Worm (Caenorhabditis elegans) whole organism, mixed stage, embryonic: Measurements from ENCODE around the gene B0564.2.

ENCODE experiments used
- M03D4.4 ChIP-seq: sonication (generic microtip); optimal IDR thresholded peaks from 2 replicates; lab custom pipeline; 2017; ENCODE audit warnings: mild to moderate bottlenecking, missing genetic modification characterization, missing compliant biosample characterization
- bed-3 ChIP-seq: fragments of 200-800 bp; sonication (Bioruptor generic); optimal IDR thresholded peaks from 3 replicates; lab custom pipeline; 2018; ENCODE audit warnings: mild to moderate bottlenecking, missing genetic modification characterization, moderate library complexity, missing compliant biosample characterization
- blmp-1 ChIP-seq: fragments of 150-350 bp; optimal IDR thresholded peaks from 2 replicates; lab custom pipeline; 2014; ENCODE audit warnings: missing biosample characterization, missing genetic modification characterization
- ceh-39 ChIP-seq: fragments of 150-350 bp; optimal IDR thresholded peaks from 2 replicates; lab custom pipeline; 2014; ENCODE audit warnings: missing biosample characterization, missing genetic modification characterization
- ceh-43 ChIP-seq: fragments of 200-800 bp; sonication (Bioruptor generic); optimal IDR thresholded peaks from 2 replicates; lab custom pipeline; 2018; ENCODE audit warnings: mild to moderate bottlenecking, missing genetic modification characterization, moderate library complexity, missing compliant biosample characterization
- ceh-83 ChIP-seq: fragments of 200-800 bp; sonication (Bioruptor generic); optimal IDR thresholded peaks from 2 replicates; lab custom pipeline; 2018; ENCODE audit warnings: mild to moderate bottlenecking, missing genetic modification characterization, missing compliant biosample characterization
- ces-1 ChIP-seq: fragments of 150-350 bp; optimal IDR thresholded peaks from 2 replicates; lab custom pipeline; 2014; ENCODE audit warnings: missing biosample characterization, missing genetic modification reagents, missing genetic modification characterization
- cnd-1 ChIP-seq: fragments of 200-800 bp; sonication (Bioruptor generic); optimal IDR thresholded peaks from 2 replicates; lab custom pipeline; 2018; ENCODE audit warnings: mild to moderate bottlenecking, missing genetic modification characterization, missing compliant biosample characterization
- drap-1 ChIP-seq: fragments of 200-800 bp; sonication (Bioruptor generic); optimal IDR thresholded peaks from 3 replicates; lab custom pipeline; 2018; ENCODE audit warnings: mild to moderate bottlenecking, missing genetic modification characterization, missing compliant biosample characterization
- elt-1 ChIP-seq: sonication (generic microtip); optimal IDR thresholded peaks from 2 replicates; lab custom pipeline; 2017; ENCODE audit warnings: missing genetic modification characterization, mild to moderate bottlenecking, missing compliant biosample characterization, antibody characterized with exemption, moderate library complexity, borderline replicate concordance; ENCODE audit not compliant: insufficient read depth
- elt-3 ChIP-seq: fragments of 150-350 bp; optimal IDR thresholded peaks from 2 replicates; lab custom pipeline; 2014; ENCODE audit warnings: missing biosample characterization, missing genetic modification characterization
- flh-1 ChIP-seq: fragments of 200-800 bp; sonication (Bioruptor generic); optimal IDR thresholded peaks from 2 replicates; lab custom pipeline; 2018; ENCODE audit warnings: mild to moderate bottlenecking, missing genetic modification characterization, moderate library complexity, missing compliant biosample characterization
- ham-2 ChIP-seq: fragments of 200-800 bp; sonication (Bioruptor generic); optimal IDR thresholded peaks from 2 replicates; lab custom pipeline; 2018; ENCODE audit warnings: mild to moderate bottlenecking, missing genetic modification characterization, missing compliant biosample characterization
- hlh-1 ChIP-seq: fragments of 150-350 bp; optimal IDR thresholded peaks from 2 replicates; lab custom pipeline; 2014; ENCODE audit warnings: missing biosample characterization, missing genetic modification reagents, missing genetic modification characterization
- lin-13 ChIP-seq: fragments of 150-350 bp; optimal IDR thresholded peaks from 2 replicates; lab custom pipeline; 2014; ENCODE audit warnings: missing biosample characterization, missing genetic modification characterization
- lin-32 ChIP-seq: fragments of 200-800 bp; sonication (Bioruptor generic); optimal IDR thresholded peaks from 2 replicates; lab custom pipeline; 2018; ENCODE audit warnings: mild to moderate bottlenecking, missing genetic modification characterization, missing compliant biosample characterization
- lsy-2 ChIP-seq: fragments of 150-350 bp; optimal IDR thresholded peaks from 2 replicates; lab custom pipeline; 2014; ENCODE audit warnings: missing biosample characterization, missing genetic modification characterization
- mab-5 ChIP-seq: fragments of 150-350 bp; optimal IDR thresholded peaks from 2 replicates; lab custom pipeline; 2014; ENCODE audit warnings: missing biosample characterization, missing genetic modification characterization
- mep-1 ChIP-seq: fragments of 150-350 bp; optimal IDR thresholded peaks from 2 replicates; lab custom pipeline; 2017; ENCODE audit warnings: missing biosample characterization, missing genetic modification reagents, missing genetic modification characterization, inconsistent platforms
- mls-2 ChIP-seq: sonication (generic microtip); optimal IDR thresholded peaks from 2 replicates; lab custom pipeline; 2016; ENCODE audit warnings: mild to moderate bottlenecking, missing genetic modification characterization, moderate library complexity, missing compliant biosample characterization
- nhr-12 ChIP-seq: fragments of 150-350 bp; optimal IDR thresholded peaks from 2 replicates; lab custom pipeline; 2014; ENCODE audit warnings: missing biosample characterization, missing genetic modification characterization
- nhr-2 ChIP-seq: fragments of 150-350 bp; optimal IDR thresholded peaks from 2 replicates; lab custom pipeline; 2014; ENCODE audit warnings: missing biosample characterization, missing genetic modification characterization
- nhr-237 ChIP-seq: fragments of 150-350 bp; optimal IDR thresholded peaks from 2 replicates; lab custom pipeline; 2014; ENCODE audit warnings: missing biosample characterization, missing genetic modification characterization
- nhr-28 ChIP-seq: fragments of 150-350 bp; optimal IDR thresholded peaks from 2 replicates; lab custom pipeline; 2014; ENCODE audit warnings: missing biosample characterization, missing genetic modification characterization
- nhr-76 ChIP-seq: sonication (generic microtip); optimal IDR thresholded peaks from 2 replicates; lab custom pipeline; 2017; ENCODE audit warnings: missing biosample characterization, missing genetic modification characterization
- pha-4 ChIP-seq: fragments of 150-350 bp; optimal IDR thresholded peaks from 2 replicates; lab custom pipeline; 2018; ENCODE audit warnings: missing biosample characterization, missing genetic modification reagents, missing genetic modification characterization
- sem-2 ChIP-seq: fragments of 200-800 bp; sonication (Bioruptor generic); optimal IDR thresholded peaks from 2 replicates; lab custom pipeline; 2018; ENCODE audit warnings: mild to moderate bottlenecking, missing genetic modification characterization, missing compliant biosample characterization
- snpc-4 ChIP-seq: fragments of 150-350 bp; optimal IDR thresholded peaks from 2 replicates; lab custom pipeline; 2014; ENCODE audit warnings: missing biosample characterization, missing genetic modification characterization
- sptf-1 ChIP-seq: sonication (generic microtip); optimal IDR thresholded peaks from 2 replicates; lab custom pipeline; 2017; ENCODE audit warnings: mild to moderate bottlenecking, missing genetic modification characterization, moderate library complexity, missing compliant biosample characterization
- tbx-8 ChIP-seq: fragments of 200-800 bp; sonication (Bioruptor generic); optimal IDR thresholded peaks from 2 replicates; lab custom pipeline; 2018; ENCODE audit warnings: mild to moderate bottlenecking, missing genetic modification characterization, moderate library complexity, missing compliant biosample characterization
- unc-120 ChIP-seq: sonication (generic microtip); optimal IDR thresholded peaks from 2 replicates; lab custom pipeline; 2017; ENCODE audit warnings: missing genetic modification characterization, missing compliant biosample characterization; ENCODE audit not compliant: poor library complexity, severe bottlenecking
- unc-39 ChIP-seq: fragments of 150-350 bp; optimal IDR thresholded peaks from 2 replicates; lab custom pipeline; 2014; ENCODE audit warnings: missing biosample characterization, missing genetic modification characterization
- unc-62 ChIP-seq: fragments of 150-350 bp; optimal IDR thresholded peaks from 2 replicates; lab custom pipeline; 2014; ENCODE audit warnings: missing biosample characterization, missing genetic modification reagents, missing genetic modification characterization
- zip-8 ChIP-seq: fragments of 150-350 bp; optimal IDR thresholded peaks from 2 replicates; lab custom pipeline; 2014; ENCODE audit warnings: missing biosample characterization, missing genetic modification characterization
- ztf-11 ChIP-seq: fragments of 150-350 bp; optimal IDR thresholded peaks from 2 replicates; lab custom pipeline; 2014; ENCODE audit warnings: missing biosample characterization, missing genetic modification characterization

B0564.2 gene

DNA sequence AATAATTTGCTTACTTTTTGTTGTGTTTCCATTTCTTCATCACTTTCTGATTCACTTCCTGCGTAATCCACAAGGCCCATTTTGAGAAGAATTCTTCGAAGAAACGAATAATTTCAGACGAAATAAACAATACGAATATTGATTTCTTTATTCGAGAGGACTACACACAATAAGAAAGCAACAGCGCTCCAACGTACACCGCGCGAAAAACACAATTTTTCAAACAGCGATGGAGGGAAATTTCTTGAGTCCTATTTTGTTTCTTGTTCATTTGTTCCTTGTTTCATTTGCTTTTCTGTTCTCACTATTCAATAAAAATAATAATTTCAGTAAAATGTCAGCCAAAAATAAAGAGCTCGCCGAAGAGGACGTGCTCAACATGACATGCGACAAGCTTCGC is 13.8 kb upstream of the B0564.2 start, which contains the start of the genes prcc-1 and C39E9.12:
Gene prcc-1, minus strand, starts transcription at position 119 of the 400 bp plus-strand sequence.
Gene C39E9.12, plus strand, starts transcription at position 331 of the 400 bp plus-strand sequence.
- TF ChIP-seq cnd-1: no peak
- no peak for TF ChIP-seq ztf-11 (tag; lab: Kevin White, UChicago)
- TF ChIP-seq sptf-1 (tag; lab: Kevin White, UChicago): no peak
- no peak for TF ChIP-seq unc-120 (tag; lab: Kevin White, UChicago)
- TF ChIP-seq mep-1: peak; percentile 68
- TF ChIP-seq pha-4 (tag; lab: Kevin White, UChicago): peak; percentile 25
- TF ChIP-seq hlh-1 (tag; lab: Kevin White, UChicago): peak; percentile 61
- TF ChIP-seq ceh-83 (GFP tag; lab: Kevin White, UChicago): no peak
- no peak for TF ChIP-seq ces-1 (GFP tag; lab: Kevin White, UChicago)
- no peak for TF ChIP-seq snpc-4 (tag; lab: Kevin White, UChicago)
- peak; percentile 70 for TF ChIP-seq nhr-237
- TF ChIP-seq unc-62 (GFP tag; lab: Kevin White, UChicago): peak; percentile 33
- TF ChIP-seq sem-2: no peak
- TF ChIP-seq lsy-2 (tag; lab: Kevin White, UChicago): peak; percentile 71
- no peak for TF ChIP-seq nhr-2 (tag; lab: Kevin White, UChicago)
- TF ChIP-seq ceh-39 (tag; lab: Kevin White, UChicago): peak; percentile 76
- TF ChIP-seq bed-3: no peak

ce11 chrIV:13095462-13095861 is 12.0 kb upstream of the B0564.2 start, which contains the start of gene rfc-3:
Gene rfc-3, plus strand, starts transcription at chrIV:13095762.
- TF ChIP-seq drap-1 (GFP tag; lab: Kevin White, UChicago) (no peak), ces-1 (GFP tag; lab: Kevin White, UChicago) (no peak), zip-8 (tag; lab: Kevin White, UChicago) (no peak), bed-3 (no peak), nhr-237 (no peak), ceh-83 (GFP tag; lab: Kevin White, UChicago) (no peak)

DNA sequence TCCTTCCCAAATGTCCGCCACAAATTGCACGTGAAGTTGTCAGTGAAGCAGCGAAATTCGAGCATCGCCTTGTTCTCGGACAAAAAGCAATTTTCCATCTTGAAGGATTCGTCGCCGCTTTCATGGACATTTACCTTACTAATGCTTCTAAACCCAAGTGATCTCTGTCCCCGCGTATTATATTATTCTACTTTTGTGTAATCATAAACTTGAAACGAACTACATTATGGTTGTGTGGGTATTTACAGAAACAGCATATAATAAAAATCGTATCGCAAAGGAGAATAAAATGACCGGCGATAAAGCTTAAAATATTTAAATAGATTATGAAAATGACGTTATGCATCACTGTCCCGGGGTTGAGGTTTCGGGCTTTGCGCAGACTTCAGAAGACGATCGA is 10.7 kb upstream of the B0564.2 start:
- TF ChIP-seq snpc-4 (tag; lab: Kevin White, UChicago): no peak
- TF ChIP-seq ceh-43: no peak
- TF ChIP-seq lsy-2 (tag; lab: Kevin White, UChicago): no peak

- TF ChIP-seq elt-3 (tag; lab: Kevin White, UChicago) (no peak), ces-1 (GFP tag; lab: Kevin White, UChicago) (peak; percentile 99), nhr-28 (tag; lab: Kevin White, UChicago) (no peak), ceh-43 (no peak), flh-1 (no peak), ceh-39 (tag; lab: Kevin White, UChicago) (no peak), nhr-76 (tag; lab: Kevin White, UChicago) (no peak), cnd-1 (no peak), unc-39 (tag; lab: Kevin White, UChicago) (no peak), nhr-237 (peak; percentile 22), hlh-1 (tag; lab: Kevin White, UChicago) (peak; percentile 19), unc-120 (tag; lab: Kevin White, UChicago) (no peak), tbx-8 (GFP tag; lab: Kevin White, UChicago) (no peak), sem-2 (no peak), blmp-1 (tag; lab: Kevin White, UChicago) (no peak), elt-1 (tag; lab: Kevin White, UChicago) (no peak), ceh-83 (GFP tag; lab: Kevin White, UChicago) (no peak), bed-3 (no peak), lin-32 (GFP tag; lab: Kevin White, UChicago) (no peak), pha-4 (tag; lab: Kevin White, UChicago) (peak; percentile 23), unc-62 (GFP tag; lab: Kevin White, UChicago) (no peak), ham-2 (GFP tag; lab: Kevin White, UChicago) (peak; percentile 46), drap-1 (GFP tag; lab: Kevin White, UChicago) (no peak), lin-13 (tag; lab: Kevin White, UChicago) (peak; percentile 34), M03D4.4 (tag; lab: Kevin White, UChicago) (no peak), zip-8 (tag; lab: Kevin White, UChicago) (no peak), nhr-2 (tag; lab: Kevin White, UChicago) (no peak), mls-2 (tag; lab: Kevin White, UChicago) (no peak), lsy-2 (tag; lab: Kevin White, UChicago) (peak; percentile 63), nhr-12 (tag; lab: Kevin White, UChicago) (no peak), sptf-1 (tag; lab: Kevin White, UChicago) (no peak), mab-5 (tag; lab: Kevin White, UChicago) (no peak), snpc-4 (tag; lab: Kevin White, UChicago) (no peak), mep-1 (peak; percentile 76), ztf-11 (tag; lab: Kevin White, UChicago) (no peak)
Observed at ce11 chrIV:13098652-13099051, 8.8 kb upstream of the B0564.2 start, which contains the start of the genes dli-1, tin-9.2 and exos-4.1. Gene dli-1, minus strand, starts transcription at chrIV:13098792. Gene tin-9.2, plus strand, starts transcription at chrIV:13098995. Gene exos-4.1, plus strand, starts transcription at chrIV:13098999.
